Worm (Caenorhabditis elegans) whole organism, early embryonic: ENCODE measurements around the gene Y97E10AR.1.

Experiments used
- B0310.2 ChIP-seq: sonication (generic microtip); optimal IDR thresholded peaks from 2 replicates; lab custom pipeline; 2016; ENCODE audit warnings: mild to moderate bottlenecking, missing genetic modification characterization, missing compliant biosample characterization
- F13C5.2 ChIP-seq: sonication (generic microtip); optimal IDR thresholded peaks from 2 replicates; lab custom pipeline; 2017; ENCODE audit warnings: mild to moderate bottlenecking, missing genetic modification characterization, inconsistent platforms, missing compliant biosample characterization
- aly-1 ChIP-seq: sonication (generic microtip); optimal IDR thresholded peaks from 2 replicates; lab custom pipeline; 2016; ENCODE audit warnings: missing genetic modification characterization, missing compliant biosample characterization
- ama-1 ChIP-seq: fragments of 150-350 bp; optimal IDR thresholded peaks from 2 replicates; lab custom pipeline; 2014
- ceh-13 ChIP-seq: fragments of 200-800 bp; sonication (Bioruptor generic); optimal IDR thresholded peaks from 2 replicates; lab custom pipeline; 2018; ENCODE audit warnings: mild to moderate bottlenecking, missing genetic modification characterization, missing compliant biosample characterization
- ceh-36 ChIP-seq: sonication (generic microtip); optimal IDR thresholded peaks from 2 replicates; lab custom pipeline; 2016; ENCODE audit warnings: missing genetic modification characterization, inconsistent platforms, missing compliant biosample characterization
- ets-7 ChIP-seq: sonication (generic microtip); optimal IDR thresholded peaks from 2 replicates; lab custom pipeline; 2016; ENCODE audit warnings: missing genotype, missing genetic modification characterization, missing compliant biosample characterization
- flt-1 ChIP-seq: fragments of 200-800 bp; sonication (Bioruptor generic); IDR thresholded peaks from 2 replicates; pipeline ENCODE4 v1.3.6; 2022; ENCODE audit warnings: missing genetic modification characterization, missing compliant biosample characterization
- hmbx-1 ChIP-seq: sonication (generic microtip); optimal IDR thresholded peaks from 2 replicates; lab custom pipeline; 2016; ENCODE audit warnings: mild to moderate bottlenecking, missing genetic modification characterization, missing compliant biosample characterization
- hmg-4 ChIP-seq: fragments of 200-800 bp; sonication (Bioruptor generic); optimal IDR thresholded peaks from 2 replicates; lab custom pipeline; 2018; ENCODE audit warnings: mild to moderate bottlenecking, missing genetic modification characterization, missing compliant biosample characterization
- hnd-1 ChIP-seq: sonication (generic microtip); optimal IDR thresholded peaks from 2 replicates; lab custom pipeline; 2016; ENCODE audit warnings: missing genetic modification characterization, missing compliant biosample characterization
- pes-1 ChIP-seq: fragments of 200-800 bp; sonication (Bioruptor generic); IDR thresholded peaks from 2 replicates; pipeline ENCODE4 v1.3.6; 2022; ENCODE audit warnings: missing genetic modification reagents, missing genetic modification characterization, missing compliant biosample characterization
- scrt-1 ChIP-seq: fragments of 200-800 bp; sonication (Bioruptor generic); IDR thresholded peaks from 2 replicates; pipeline ENCODE4 v1.3.6; 2022; ENCODE audit warnings: missing genetic modification characterization, missing compliant biosample characterization
- sea-1 ChIP-seq: fragments of 200-800 bp; sonication (Bioruptor generic); conservative IDR thresholded peaks from 2 replicates; pipeline ENCODE4 v1.3.6; 2022; ENCODE audit warnings: missing genetic modification characterization, missing compliant biosample characterization
- tbx-11 ChIP-seq: fragments of 200-800 bp; sonication (Bioruptor generic); IDR thresholded peaks from 2 replicates; pipeline ENCODE4 v1.3.6; 2022; ENCODE audit warnings: missing genetic modification characterization, missing compliant biosample characterization
- tbx-37 ChIP-seq: fragments of 200-800 bp; sonication (Bioruptor generic); conservative IDR thresholded peaks from 2 replicates; pipeline ENCODE4 v1.3.6; 2022; ENCODE audit warnings: missing genetic modification reagents, missing genetic modification characterization, missing compliant biosample characterization
- tra-4 ChIP-seq: sonication (generic microtip); optimal IDR thresholded peaks from 2 replicates; lab custom pipeline; 2017; ENCODE audit warnings: missing genetic modification characterization, missing compliant biosample characterization

Y97E10AR.1 gene

ce11 chrV:8024752-8025151 lies 23.5 kb downstream of the Y97E10AR.1 start, which contains the start of gene F43H9.3:
TSS of gene F43H9.3 (minus strand) at chrV:8024940.
- TF ChIP-seq ceh-13 (GFP tag; lab: Kevin White, UChicago) = no peak
- TF ChIP-seq aly-1 = no peak
- TF ChIP-seq scrt-1 (GFP tag; lab: Robert Waterston, UW) = no peak

ce11 chrV:8025259-8025658 lies 24.0 kb downstream of the Y97E10AR.1 start:
- TF ChIP-seq tbx-11 = no peak
- no peak for TF ChIP-seq scrt-1 (GFP tag; lab: Robert Waterston, UW)
- no peak for TF ChIP-seq sea-1
- no peak for TF ChIP-seq tra-4 (tag; lab: Kevin White, UChicago)
- no peak for TF ChIP-seq flt-1 (GFP tag; lab: Robert Waterston, UW)
- TF ChIP-seq tbx-37 = no peak
- no peak for TF ChIP-seq ama-1 (lab: Kevin White, UChicago)
- TF ChIP-seq F13C5.2 (tag; lab: Kevin White, UChicago) = no peak
- no peak for TF ChIP-seq hmg-4 (GFP tag; lab: Kevin White, UChicago)
- TF ChIP-seq B0310.2 (tag; lab: Kevin White, UChicago) = no peak
- TF ChIP-seq ceh-36 (tag; lab: Kevin White, UChicago) = no peak
- TF ChIP-seq hmbx-1 (tag; lab: Kevin White, UChicago) = no peak
- no peak for TF ChIP-seq aly-1
- TF ChIP-seq ceh-13 (GFP tag; lab: Kevin White, UChicago) = no peak

- TF ChIP-seq hnd-1 (no peak), sea-1 (no peak), ceh-36 (tag; lab: Kevin White, UChicago) (no peak), ceh-13 (GFP tag; lab: Kevin White, UChicago) (no peak), pes-1 (GFP tag; lab: Robert Waterston, UW) (no peak), B0310.2 (tag; lab: Kevin White, UChicago) (no peak)
Measured at ce11 chrV:8026343-8026742, 25.1 kb downstream of the Y97E10AR.1 start, which contains the start of gene F43H9.4. TSS of gene F43H9.4 (plus strand) at chrV:8026708.

- TF ChIP-seq tra-4 (tag; lab: Kevin White, UChicago) (no peak), scrt-1 (GFP tag; lab: Robert Waterston, UW) (no peak), ets-7 (tag; lab: Kevin White, UChicago) (no peak), ceh-36 (tag; lab: Kevin White, UChicago) (no peak), sea-1 (no peak), B0310.2 (tag; lab: Kevin White, UChicago) (no peak), ama-1 (lab: Kevin White, UChicago) (no peak), F13C5.2 (tag; lab: Kevin White, UChicago) (no peak), hnd-1 (no peak)
Measured at ce11 chrV:8027429-8028142, 26.3 kb downstream of the Y97E10AR.1 start.

- TF ChIP-seq sea-1 = no peak
- TF ChIP-seq flt-1 (GFP tag; lab: Robert Waterston, UW) = no peak
- TF ChIP-seq ets-7 (tag; lab: Kevin White, UChicago) = no peak
- no peak for TF ChIP-seq tbx-11
- no peak for TF ChIP-seq hmbx-1 (tag; lab: Kevin White, UChicago)
- TF ChIP-seq scrt-1 (GFP tag; lab: Robert Waterston, UW) = no peak
- TF ChIP-seq tbx-37 = no peak
- TF ChIP-seq aly-1 = no peak
- TF ChIP-seq pes-1 (GFP tag; lab: Robert Waterston, UW) = no peak
- TF ChIP-seq hnd-1 = no peak
- TF ChIP-seq B0310.2 (tag; lab: Kevin White, UChicago) = no peak
- no peak for TF ChIP-seq ama-1 (lab: Kevin White, UChicago)
- TF ChIP-seq hmg-4 (GFP tag; lab: Kevin White, UChicago) = no peak
- TF ChIP-seq ceh-36 (tag; lab: Kevin White, UChicago) = no peak
- TF ChIP-seq ceh-13 (GFP tag; lab: Kevin White, UChicago) = no peak
Measured at ce11 chrV:8028825-8029489, 27.7 kb downstream of the Y97E10AR.1 start, which contains the start of gene oma-2. TSS of gene oma-2 (plus strand) at chrV:8029439.

ce11 chrV:8031121-8031520 lies 29.9 kb downstream of the Y97E10AR.1 start, which contains the start of gene vars-1:
TSS of gene vars-1 (plus strand) at chrV:8031411.
- no peak for TF ChIP-seq tbx-37

- no peak for TF ChIP-seq hnd-1
- no peak for TF ChIP-seq tra-4 (tag; lab: Kevin White, UChicago)
- TF ChIP-seq tbx-11 = no peak
Measured at ce11 chrV:8034811-8035210, 33.5 kb downstream of the Y97E10AR.1 start, which contains the start of gene algn-12. TSS of gene algn-12 (plus strand) at chrV:8035111.

- no peak for TF ChIP-seq tbx-11
- TF ChIP-seq pes-1 (GFP tag; lab: Robert Waterston, UW) = no peak
- no peak for TF ChIP-seq ceh-13 (GFP tag; lab: Kevin White, UChicago)
- TF ChIP-seq ama-1 (lab: Kevin White, UChicago) = no peak
- no peak for TF ChIP-seq flt-1 (GFP tag; lab: Robert Waterston, UW)
- TF ChIP-seq aly-1 = no peak
- no peak for TF ChIP-seq hnd-1
- TF ChIP-seq tra-4 (tag; lab: Kevin White, UChicago) = no peak
- no peak for TF ChIP-seq F13C5.2 (tag; lab: Kevin White, UChicago)
- TF ChIP-seq tbx-37 = no peak
Measured at ce11 chrV:8035947-8036346, 34.7 kb downstream of the Y97E10AR.1 start, which contains the start of gene ZC513.14. TSS of gene ZC513.14 (minus strand) at chrV:8036047.
